Worm (Caenorhabditis elegans): Measurements from ENCODE around the gene T28A11.13.

ce11 chrV:3267950-3268349, 17.9 kb upstream of the T28A11.13 start, which contains the start of gene T28A11.18:
- TF ChIP-seq mep-1 (tag; optimal IDR thresholded peaks at IDR 0.05) (no peak), elt-1 (tag; optimal IDR thresholded peaks at IDR 0.05; ENCODE audit: borderline replicate concordance, insufficient read depth) (no peak), unc-62 (GFP tag; optimal IDR thresholded peaks at IDR 0.05) (no peak), blmp-1 (tag; optimal IDR thresholded peaks at IDR 0.05) (no peak), nhr-237 (tag; optimal IDR thresholded peaks at IDR 0.05) (no peak), sem-2 (GFP tag; optimal IDR thresholded peaks at IDR 0.05) (no peak), ceh-39 (tag; optimal IDR thresholded peaks at IDR 0.05) (no peak)

Measured in whole organism, mixed stage, embryonic.